Fruit fly (Drosophila melanogaster) whole organism, embryonic: ENCODE measurements around the gene CG9628.

Experiments used
- Asciz ChIP-seq: fragments of 200-800 bp; sonication (Bioruptor generic); optimal IDR thresholded peaks from 2 replicates; lab custom pipeline; 2017; ENCODE audit warnings: missing biosample characterization, mild to moderate bottlenecking, missing genetic modification characterization, missing genetic modification reagents
- Bgb ChIP-seq: fragments of 200-800 bp; sonication (Bioruptor generic); IDR thresholded peaks from 2 replicates; pipeline ENCODE4 v1.3.6; 2022; ENCODE audit warnings: missing biosample characterization, missing genetic modification characterization; ENCODE audit not compliant: partially characterized antibody
- CG10654 ChIP-seq: fragments of 200-800 bp; sonication (Bioruptor generic); optimal IDR thresholded peaks from 2 replicates; lab custom pipeline; 2016; ENCODE audit warnings: missing biosample characterization, missing genetic modification characterization
- CG11504 ChIP-seq: fragments of 200-800 bp; sonication (Bioruptor generic); optimal IDR thresholded peaks from 3 replicates; lab custom pipeline; 2019; ENCODE audit warnings: missing biosample characterization, mild to moderate bottlenecking, missing genetic modification characterization, moderate library complexity
- CG11723 ChIP-seq: fragments of 200-800 bp; sonication (Bioruptor generic); optimal IDR thresholded peaks from 2 replicates; lab custom pipeline; 2017; ENCODE audit warnings: missing biosample characterization, mild to moderate bottlenecking, missing genetic modification characterization
- CG12071 ChIP-seq: fragments of 200-800 bp; sonication (Bioruptor generic); optimal IDR thresholded peaks from 3 replicates; lab custom pipeline; 2018; ENCODE audit warnings: missing biosample characterization, mild to moderate bottlenecking, missing genetic modification characterization
- CG1233 ChIP-seq: fragments of 200-800 bp; sonication (Bioruptor generic); optimal IDR thresholded peaks from 4 replicates; lab custom pipeline; 2018; ENCODE audit warnings: missing biosample characterization, mild to moderate bottlenecking, missing genetic modification characterization
- CG14965 ChIP-seq: fragments of 200-800 bp; sonication (Bioruptor generic); optimal IDR thresholded peaks from 2 replicates; lab custom pipeline; 2016; ENCODE audit warnings: missing biosample characterization, missing genetic modification characterization, borderline replicate concordance
- CG1529 ChIP-seq: fragments of 200-800 bp; sonication (Bioruptor generic); optimal IDR thresholded peaks from 3 replicates; lab custom pipeline; 2018; ENCODE audit warnings: missing biosample characterization, missing genetic modification characterization
- CG15514 ChIP-seq: fragments of 200-800 bp; sonication (Bioruptor generic); optimal IDR thresholded peaks from 3 replicates; lab custom pipeline; 2017; ENCODE audit warnings: missing biosample characterization, missing genetic modification characterization, mild to moderate bottlenecking, moderate library complexity, missing genetic modification reagents
- CG15601 ChIP-seq: fragments of 200-800 bp; sonication (Bioruptor generic); optimal IDR thresholded peaks from 3 replicates; lab custom pipeline; 2019; ENCODE audit warnings: missing biosample characterization, mild to moderate bottlenecking, missing genetic modification characterization, moderate library complexity
- CG17612 ChIP-seq: fragments of 200-800 bp; sonication (Bioruptor generic); IDR thresholded peaks from 2 replicates; pipeline ENCODE4 v1.3.6; 2022; ENCODE audit warnings: missing biosample characterization, missing genetic modification characterization
- CG2129 ChIP-seq: fragments of 200-800 bp; sonication (Bioruptor generic); IDR thresholded peaks from 2 replicates; pipeline ENCODE4 v1.3.6; 2022; ENCODE audit warnings: missing biosample characterization, missing genetic modification characterization; ENCODE audit not compliant: partially characterized antibody
- CG30431 ChIP-seq: fragments of 200-800 bp; sonication (Bioruptor generic); optimal IDR thresholded peaks from 2 replicates; lab custom pipeline; 2017; ENCODE audit warnings: missing biosample characterization, missing genetic modification characterization
- CG32767 ChIP-seq: fragments of 200-800 bp; sonication (Bioruptor generic); IDR thresholded peaks from 2 replicates; pipeline ENCODE4 v1.3.6; 2022; ENCODE audit warnings: missing biosample characterization, missing genetic modification characterization
- CG32772 ChIP-seq: fragments of 200-800 bp; sonication (Bioruptor generic); IDR thresholded peaks from 2 replicates; pipeline ENCODE4 v1.3.6; 2022; ENCODE audit warnings: missing biosample characterization, missing genetic modification characterization
- CG42726 ChIP-seq: fragments of 200-800 bp; sonication (Bioruptor generic); IDR thresholded peaks from 2 replicates; pipeline ENCODE4 v1.3.6; 2022; ENCODE audit warnings: missing biosample characterization, missing genetic modification characterization; ENCODE audit not compliant: partially characterized antibody
- CG4328 ChIP-seq: fragments of 200-800 bp; sonication (Bioruptor generic); optimal IDR thresholded peaks from 3 replicates; lab custom pipeline; 2017; ENCODE audit warnings: missing biosample characterization, missing genetic modification reagents, missing genetic modification characterization
- CG4854 ChIP-seq: fragments of 200-800 bp; sonication (Bioruptor generic); optimal IDR thresholded peaks from 2 replicates; lab custom pipeline; 2016; ENCODE audit warnings: missing biosample characterization, missing genetic modification characterization, inconsistent platforms
- CG7839 ChIP-seq: fragments of 200-800 bp; sonication (Bioruptor generic); optimal IDR thresholded peaks from 3 replicates; lab custom pipeline; 2018; ENCODE audit warnings: missing biosample characterization, mild to moderate bottlenecking, missing genetic modification characterization, moderate library complexity
- CG8281 ChIP-seq: fragments of 200-800 bp; sonication (Bioruptor generic); optimal IDR thresholded peaks from 2 replicates; lab custom pipeline; 2018; ENCODE audit warnings: missing biosample characterization, mild to moderate bottlenecking, missing genetic modification characterization, moderate library complexity
- CG8388 ChIP-seq: fragments of 200-800 bp; sonication (Bioruptor generic); optimal IDR thresholded peaks from 2 replicates; lab custom pipeline; 2019; ENCODE audit warnings: missing biosample characterization, mild to moderate bottlenecking, missing genetic modification characterization, moderate library complexity
- Chrac-16 ChIP-seq: fragments of 200-800 bp; sonication (Bioruptor generic); optimal IDR thresholded peaks from 3 replicates; lab custom pipeline; 2016; ENCODE audit warnings: missing biosample characterization, missing genetic modification characterization
- CkIIα-i1 ChIP-seq: fragments of 200-800 bp; sonication (Bioruptor generic); IDR thresholded peaks from 2 replicates; pipeline ENCODE4 v1.3.6; 2022; ENCODE audit warnings: missing biosample characterization, missing genetic modification characterization
- D ChIP-seq, 2 experiments: fragments of 200-800 bp in 1 of 2; fragments of >200 bp in 1 of 2; sonication (Bioruptor generic) in 1 of 2; optimal IDR thresholded peaks; 2 replicates in 1 of 2; 3 replicates in 1 of 2; lab custom pipeline; 2017; ENCODE audit warnings: mild to moderate bottlenecking in 1 of 2, missing biosample characterization in 1 of 2, missing genetic modification characterization in 1 of 2, missing genetic modification reagents in 1 of 2
- Ets65A ChIP-seq: fragments of 200-800 bp; sonication (Bioruptor generic); peaks from one replicate; lab custom pipeline; 2016; ENCODE audit warnings: missing biosample characterization, missing genetic modification characterization
- H15 ChIP-seq: fragments of 200-800 bp; sonication (Bioruptor generic); IDR thresholded peaks from 3 replicates; pipeline ENCODE4 v1.3.6; 2022; ENCODE audit warnings: missing biosample characterization, missing genetic modification characterization
- HHEX ChIP-seq: fragments of 200-800 bp; sonication (Bioruptor generic); optimal IDR thresholded peaks from 3 replicates; lab custom pipeline; 2017; ENCODE audit warnings: missing biosample characterization, mild to moderate bottlenecking, missing genetic modification characterization, missing genetic modification reagents
- HmgD ChIP-seq: fragments of 200-800 bp; sonication (Bioruptor generic); optimal IDR thresholded peaks from 3 replicates; lab custom pipeline; 2016; ENCODE audit warnings: missing biosample characterization, missing genetic modification characterization
- HmgZ ChIP-seq: fragments of 200-800 bp; sonication (Bioruptor generic); optimal IDR thresholded peaks from 2 replicates; lab custom pipeline; 2018; ENCODE audit warnings: missing biosample characterization, mild to moderate bottlenecking, missing genetic modification characterization
- Hmr ChIP-seq: fragments of 200-800 bp; sonication (Bioruptor generic); optimal IDR thresholded peaks from 3 replicates; lab custom pipeline; 2017; ENCODE audit warnings: mild to moderate bottlenecking, missing biosample characterization, missing genetic modification reagents, missing genetic modification characterization
- Lim3 ChIP-seq: fragments of 200-800 bp; sonication (Bioruptor generic); IDR thresholded peaks from 2 replicates; pipeline ENCODE4 v1.3.6; 2022; ENCODE audit warnings: missing biosample characterization, missing genetic modification characterization
- NC2β ChIP-seq: fragments of 200-800 bp; sonication (Bioruptor generic); optimal IDR thresholded peaks from 2 replicates; lab custom pipeline; 2016; ENCODE audit warnings: missing biosample characterization, missing genetic modification characterization
- Nf-YA ChIP-seq: fragments of 200-800 bp; sonication (Bioruptor generic); IDR thresholded peaks from 2 replicates; pipeline ENCODE4 v1.3.6; 2022; ENCODE audit warnings: missing biosample characterization, missing genetic modification characterization
- Sry-β ChIP-seq: fragments of 200-800 bp; sonication (Bioruptor generic); optimal IDR thresholded peaks from 2 replicates; lab custom pipeline; 2018; ENCODE audit warnings: missing biosample characterization, mild to moderate bottlenecking, missing genetic modification characterization, moderate library complexity
- ab ChIP-seq: fragments of 200-800 bp; sonication (Bioruptor generic); optimal IDR thresholded peaks from 2 replicates; lab custom pipeline; 2016; ENCODE audit warnings: missing biosample characterization, missing genetic modification characterization
- ash1 ChIP-seq: fragments of 200-800 bp; sonication (Bioruptor generic); optimal IDR thresholded peaks from 2 replicates; lab custom pipeline; 2018; ENCODE audit warnings: missing biosample characterization, mild to moderate bottlenecking, missing genetic modification characterization
- bowl ChIP-seq: fragments of 200-800 bp; sonication (Bioruptor generic); IDR thresholded peaks from 2 replicates; pipeline ENCODE4 v1.3.6; 2022; ENCODE audit warnings: missing biosample characterization, missing genetic modification characterization
- fd96Cb ChIP-seq: fragments of 200-800 bp; sonication (Bioruptor generic); optimal IDR thresholded peaks from 2 replicates; lab custom pipeline; 2018; ENCODE audit warnings: missing biosample characterization, mild to moderate bottlenecking, missing genetic modification characterization, moderate library complexity
- jigr1 ChIP-seq: fragments of 200-800 bp; sonication (Bioruptor generic); IDR thresholded peaks from 3 replicates; pipeline ENCODE4 v1.3.6; 2022; ENCODE audit warnings: missing biosample characterization, missing genetic modification characterization
- lov ChIP-seq, 2 experiments: fragments of 200-800 bp in 1 of 2; fragments of >200 bp in 1 of 2; sonication (Bioruptor generic) in 1 of 2; IDR thresholded peaks in 1 of 2; optimal IDR thresholded peaks in 1 of 2; 2 replicates in 1 of 2; 3 replicates in 1 of 2; pipeline versions ENCODE4 v1.3.6 to Lab custom; 2017 to 2022; ENCODE audit warnings: missing biosample characterization in 1 of 2, missing genetic modification characterization in 1 of 2
- p53 ChIP-seq: fragments of 200-800 bp; sonication (Bioruptor generic); optimal IDR thresholded peaks from 2 replicates; lab custom pipeline; 2016; ENCODE audit warnings: missing biosample characterization, missing genetic modification characterization
- peb ChIP-seq: fragments of 200-800 bp; sonication (Bioruptor generic); IDR thresholded peaks from 2 replicates; pipeline ENCODE4 v1.3.6; 2022; ENCODE audit warnings: missing biosample characterization, missing genetic modification characterization
- seq ChIP-seq: fragments of 200-800 bp; sonication (Bioruptor generic); IDR thresholded peaks from 2 replicates; pipeline ENCODE4 v1.3.6; 2022; ENCODE audit warnings: missing biosample characterization, missing genetic modification characterization
- sisA ChIP-seq: fragments of 200-800 bp; sonication (Bioruptor generic); IDR thresholded peaks from 2 replicates; pipeline ENCODE4 v1.3.6; 2022; ENCODE audit warnings: missing biosample characterization, missing genetic modification characterization
- sqz ChIP-seq: fragments of 200-800 bp; sonication (Bioruptor generic); optimal IDR thresholded peaks from 3 replicates; lab custom pipeline; 2018; ENCODE audit warnings: missing biosample characterization, mild to moderate bottlenecking, missing genetic modification characterization
- zen2 ChIP-seq: fragments of 200-800 bp; sonication (Bioruptor generic); IDR thresholded peaks from 3 replicates; pipeline ENCODE4 v1.3.6; 2022; ENCODE audit warnings: missing biosample characterization, missing genetic modification characterization; ENCODE audit not compliant: partially characterized antibody

CG9628 gene

DNA sequence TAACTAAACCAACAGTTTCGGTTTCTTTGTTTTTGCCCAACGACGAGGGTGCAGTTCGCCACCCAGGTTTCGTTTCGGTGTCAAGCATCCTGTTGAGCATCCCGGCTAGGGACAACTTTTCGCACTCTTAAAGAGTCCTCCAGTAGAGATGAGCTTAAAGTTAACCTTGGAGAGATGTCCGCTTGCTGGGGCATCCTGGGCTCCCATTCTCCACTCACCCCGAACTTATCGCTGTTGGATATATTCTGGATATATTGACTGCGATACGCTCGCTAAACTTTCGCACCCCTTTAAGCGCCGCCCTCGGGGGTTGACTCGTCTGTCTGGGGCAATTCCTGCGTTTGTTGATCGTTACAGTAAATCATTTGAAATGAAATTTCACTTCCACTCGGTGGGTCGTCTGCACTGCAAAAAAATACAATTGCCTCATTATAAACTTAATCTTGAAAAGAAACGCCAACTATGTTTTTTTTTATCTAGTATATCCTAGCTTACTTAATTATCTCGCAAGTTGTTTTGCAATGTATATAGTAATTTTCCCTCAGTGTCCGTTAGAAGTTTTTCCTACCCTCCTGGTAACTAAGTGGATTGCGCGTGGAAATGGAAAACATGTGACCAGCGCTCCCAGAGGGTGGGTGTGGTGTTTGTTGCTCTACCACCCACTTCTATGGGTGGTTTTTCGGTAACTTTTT is 39.1 kb downstream of the CG9628 start (continued):
- TF ChIP-seq seq (GFP tag; lab: Robert Waterston, UW): peak; percentile 89
- TF ChIP-seq CG11504 (tag; lab: Kevin White, UChicago): peak; percentile 69
- no peak for TF ChIP-seq CG2129
- no peak for TF ChIP-seq Sry-β (GFP tag; lab: Kevin White, UChicago)
- peak; percentile 77 for TF ChIP-seq CG8388 (GFP tag; lab: Kevin White, UChicago)
- TF ChIP-seq Ets65A (GFP tag; lab: Kevin White, UChicago): peak; percentile 95
- TF ChIP-seq CkIIα-i1: no peak
- peak; percentile 65 for TF ChIP-seq Nf-YA
- TF ChIP-seq H15: peak; percentile 81
- peak; percentile 79 for TF ChIP-seq CG32772
- TF ChIP-seq CG14965: no peak
- peak; percentile 73 for TF ChIP-seq Lim3 (GFP tag; lab: Robert Waterston, UW)
- 0 out of 2 replicates have a peak, but pooled peaks have one; percentile 16 for TF ChIP-seq CG17612 (GFP tag; lab: Robert Waterston, UW)
- peak; percentile 69 for TF ChIP-seq CG15514 (GFP tag; lab: Kevin White, UChicago)
- TF ChIP-seq CG4328 (GFP tag; lab: Kevin White, UChicago): peak; percentile 58
- no peak for TF ChIP-seq D (optimal IDR thresholded peaks at IDR 0.05; lab: Kevin White, UChicago)
- peak; percentile 71 for TF ChIP-seq D (GFP tag; optimal IDR thresholded peaks at IDR 0.05; lab: Kevin White, UChicago)
- peak; percentile 58 for TF ChIP-seq CG11723 (GFP tag; lab: Kevin White, UChicago)
- peak; percentile 73 for TF ChIP-seq HHEX (GFP tag; lab: Kevin White, UChicago)
- peak; percentile 74 for TF ChIP-seq NC2β (GFP tag; lab: Kevin White, UChicago)
- no peak for TF ChIP-seq ash1 (GFP tag; lab: Kevin White, UChicago)
- TF ChIP-seq HmgZ: peak; percentile 76
- peak; percentile 87 for TF ChIP-seq CG7839
- 0 out of 3 replicates have a peak, but pooled peaks have one; percentile 39 for TF ChIP-seq jigr1
- TF ChIP-seq zen2: no peak
- TF ChIP-seq CG1529 (GFP tag; lab: Kevin White, UChicago): peak; percentile 75
- peak; percentile 79 for TF ChIP-seq fd96Cb (tag; lab: Kevin White, UChicago)
- TF ChIP-seq p53 (GFP tag; lab: Kevin White, UChicago): peak; percentile 27
- TF ChIP-seq CG15601 (tag; lab: Kevin White, UChicago): peak; percentile 79
- TF ChIP-seq Bgb (GFP tag; lab: Robert Waterston, UW): no peak
- TF ChIP-seq Asciz (GFP tag; lab: Kevin White, UChicago): peak; percentile 6
- TF ChIP-seq sqz (GFP tag; lab: Kevin White, UChicago): peak; percentile 80
- TF ChIP-seq CG30431 (GFP tag; lab: Kevin White, UChicago): peak; percentile 58
- TF ChIP-seq ab (GFP tag; lab: Kevin White, UChicago): no peak
- peak; percentile 45 for TF ChIP-seq CG8281 (tag; lab: Kevin White, UChicago)
- peak; percentile 4 for TF ChIP-seq CG4854 (GFP tag; lab: Kevin White, UChicago)
- peak; percentile 74 for TF ChIP-seq CG12071 (GFP tag; lab: Kevin White, UChicago)
- TF ChIP-seq CG32767 (GFP tag; lab: Robert Waterston, UW): peak; percentile 75; the same call in 1 of the 2 replicates
- TF ChIP-seq CG10654 (GFP tag; lab: Kevin White, UChicago): peak; percentile 64
- TF ChIP-seq Hmr: peak; percentile 88
- TF ChIP-seq peb (GFP tag; lab: Robert Waterston, UW): peak; percentile 74; the same call in 1 of the 2 replicates
- TF ChIP-seq HmgD (GFP tag; lab: Kevin White, UChicago): no peak
- peak; percentile 58 for TF ChIP-seq CG1233 (GFP tag; lab: Kevin White, UChicago)
- peak; percentile 60 for TF ChIP-seq Chrac-16 (GFP tag; lab: Kevin White, UChicago)
- no peak for TF ChIP-seq bowl (GFP tag; lab: Robert Waterston, UW)
- TF ChIP-seq lov (optimal IDR thresholded peaks at IDR 0.05; lab: Kevin White, UChicago): no peak
- 0 out of 3 replicates have a peak, but pooled peaks have one; percentile 44 for TF ChIP-seq lov (GFP tag; IDR thresholded peaks at IDR 0.05; lab: Robert Waterston, UW)
- peak; percentile 86 for TF ChIP-seq sisA (GFP tag; lab: Robert Waterston, UW)
- TF ChIP-seq CG42726 (GFP tag; lab: Robert Waterston, UW): no peak
